Worm (Caenorhabditis elegans) whole organism, L2 larva: ENCODE results near the gene ador-1.

Experiments used
- aly-2 ChIP-seq: fragments of 150-350 bp; optimal IDR thresholded peaks from 2 replicates; lab custom pipeline; 2014; ENCODE audit warnings: missing biosample characterization, missing genetic modification characterization
- ama-1 ChIP-seq: fragments of 150-350 bp; optimal IDR thresholded peaks from 2 replicates; lab custom pipeline; 2018; ENCODE audit warnings: inconsistent platforms
- nhr-237 ChIP-seq: fragments of 150-350 bp; optimal IDR thresholded peaks from 2 replicates; lab custom pipeline; 2014; ENCODE audit warnings: missing biosample characterization, missing genetic modification characterization
- unc-62 ChIP-seq: fragments of 150-350 bp; optimal IDR thresholded peaks from 2 replicates; lab custom pipeline; 2014; ENCODE audit warnings: missing biosample characterization, missing genetic modification reagents, missing genetic modification characterization
- ztf-4 ChIP-seq: fragments of 150-350 bp; optimal IDR thresholded peaks from 2 replicates; lab custom pipeline; 2014; ENCODE audit warnings: missing biosample characterization, missing genetic modification characterization

DNA sequence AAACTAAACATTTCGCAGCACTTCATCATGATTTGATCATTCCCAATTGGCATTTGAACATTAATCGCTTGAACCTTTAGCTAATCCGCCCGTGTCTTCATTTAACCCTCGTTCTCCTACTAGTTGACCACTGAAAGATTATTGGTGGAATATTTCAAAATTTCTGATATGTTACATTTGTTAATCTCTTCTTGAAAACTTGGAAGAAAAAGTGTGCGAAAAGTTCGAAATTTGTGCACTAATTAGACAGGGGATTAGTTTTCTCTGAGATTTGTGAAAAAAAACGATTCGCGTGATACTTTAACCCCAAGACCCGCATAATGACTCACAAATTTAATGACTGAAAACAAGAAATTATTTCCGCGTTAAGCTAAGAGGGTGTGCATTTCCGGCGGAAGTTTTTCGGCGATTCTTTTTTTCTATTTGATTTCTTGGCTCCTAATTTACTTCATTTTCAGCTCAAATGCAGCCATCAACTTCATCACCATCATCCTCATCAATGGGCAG lies 32.7 kb upstream of the ador-1 start, which contains the start of gene nimk-1:
- TF ChIP-seq ztf-4 (tag; lab: Kevin White, UChicago) (no peak), aly-2 (no peak), ama-1 (lab: Kevin White, UChicago) (no peak), unc-62 (no peak), nhr-237 (no peak)
